Worm (Caenorhabditis elegans): ENCODE measurements around the gene F52H2.1.

F52H2.1 gene

ce11 chrX:2583135-2583683 is 10.3 kb downstream of the F52H2.1 start:
- TF ChIP-seq ceh-48 (tag; optimal IDR thresholded peaks at IDR 0.05) (no peak), nhr-232 (tag; optimal IDR thresholded peaks at IDR 0.05) (no peak), fax-1 (tag; optimal IDR thresholded peaks at IDR 0.05) (no peak), hlh-30 (tag; optimal IDR thresholded peaks at IDR 0.05; ENCODE audit: insufficient read depth) (peak; percentile 63), ets-4 (tag; optimal IDR thresholded peaks at IDR 0.05) (no peak), ceh-31 (tag; optimal IDR thresholded peaks at IDR 0.05) (peak; percentile 15), tbx-2 (tag; optimal IDR thresholded peaks at IDR 0.05) (peak; percentile 16)

- TF ChIP-seq dve-1 (tag; optimal IDR thresholded peaks at IDR 0.05) (no peak), ceh-31 (tag; optimal IDR thresholded peaks at IDR 0.05) (no peak), unc-86 (tag; optimal IDR thresholded peaks at IDR 0.05) (no peak), ceh-48 (tag; optimal IDR thresholded peaks at IDR 0.05) (no peak), hlh-30 (tag; optimal IDR thresholded peaks at IDR 0.05; ENCODE audit: insufficient read depth) (no peak), rnt-1 (tag; optimal IDR thresholded peaks at IDR 0.05) (no peak), Y22D7AL.16 (tag; optimal IDR thresholded peaks at IDR 0.05) (no peak), sox-2 (GFP tag; IDR thresholded peaks at IDR 0.05) (no peak), gmeb-2 (tag; optimal IDR thresholded peaks at IDR 0.05) (no peak), ceh-30 (tag; optimal IDR thresholded peaks at IDR 0.05) (no peak), pat-9 (tag; optimal IDR thresholded peaks at IDR 0.05) (no peak), elt-4 (tag; optimal IDR thresholded peaks at IDR 0.05) (no peak), nhr-232 (tag; optimal IDR thresholded peaks at IDR 0.05) (no peak), unc-3 (GFP tag; conservative IDR thresholded peaks at IDR 0.05) (no peak), unc-3 (tag; optimal IDR thresholded peaks at IDR 0.05) (no peak), ceh-18 (tag; optimal IDR thresholded peaks at IDR 0.05) (no peak), C08G9.2 (tag; optimal IDR thresholded peaks at IDR 0.05) (no peak), odd-2 (tag; optimal IDR thresholded peaks at IDR 0.05) (no peak), hlh-13 (GFP tag; optimal IDR thresholded peaks at IDR 0.05) (no peak), ref-2 (tag; optimal IDR thresholded peaks at IDR 0.05) (no peak), hlh-8 (tag; optimal IDR thresholded peaks at IDR 0.05) (no peak)
These were observed 12.8 kb downstream of the F52H2.1 start, which contains the start of gene H01M10.2 for ce11 chrX:2585655-2586054. H01M10.2 (minus strand) TSS chrX:2585755.

DNA sequence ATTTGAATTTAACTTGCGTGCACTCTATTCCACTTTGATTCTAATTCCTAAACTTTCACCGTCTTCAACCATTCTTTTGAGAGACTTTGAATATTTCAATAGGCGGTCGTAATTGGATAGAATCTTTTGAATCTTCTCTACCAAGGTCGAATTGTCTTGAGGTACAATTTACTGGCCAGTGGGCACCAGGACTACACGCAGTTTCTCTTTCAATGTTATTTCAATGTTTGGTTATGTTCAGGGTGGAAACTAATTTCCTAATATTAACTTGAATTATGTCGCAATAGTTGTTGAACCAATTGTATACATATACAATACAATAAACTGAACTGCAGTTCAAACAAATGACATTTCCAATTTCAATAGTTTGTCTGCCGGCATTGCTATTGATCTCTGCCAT is 15.1 kb downstream of the F52H2.1 start:
- TF ChIP-seq che-1 (tag; optimal IDR thresholded peaks at IDR 0.05) (no peak), sox-2 (GFP tag; IDR thresholded peaks at IDR 0.05) (no peak), hlh-13 (GFP tag; optimal IDR thresholded peaks at IDR 0.05) (no peak), pha-4 (tag; optimal IDR thresholded peaks at IDR 0.05) (no peak), unc-42 (tag; optimal IDR thresholded peaks at IDR 0.05) (no peak), hlh-30 (tag; optimal IDR thresholded peaks at IDR 0.05; ENCODE audit: insufficient read depth) (no peak), nhr-232 (tag; optimal IDR thresholded peaks at IDR 0.05) (no peak), mec-3 (tag; optimal IDR thresholded peaks at IDR 0.05; ENCODE audit: borderline replicate concordance) (no peak), pqm-1 (tag; optimal IDR thresholded peaks at IDR 0.05) (no peak), madf-2 (tag; optimal IDR thresholded peaks at IDR 0.05) (no peak)

DNA sequence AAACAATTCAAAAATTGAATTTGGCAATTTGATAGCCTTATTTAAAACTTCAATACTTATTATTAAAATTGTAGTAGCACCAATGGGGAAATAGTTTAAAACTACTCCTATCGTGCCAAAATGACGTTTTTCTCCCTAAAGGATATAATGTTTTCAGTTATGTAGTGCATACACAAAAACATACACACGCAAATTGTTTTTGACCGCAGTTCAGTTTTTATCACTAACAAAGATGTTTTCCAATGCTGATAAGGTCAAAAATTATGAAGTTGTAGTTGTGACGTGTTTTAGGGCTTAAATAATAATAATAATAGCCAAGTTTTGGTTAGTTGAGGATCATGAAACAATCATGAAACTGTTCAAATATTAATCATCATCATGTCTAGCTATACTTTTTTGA is 17.1 kb downstream of the F52H2.1 start:
- TF ChIP-seq K09A11.1 (tag; optimal IDR thresholded peaks at IDR 0.05; ENCODE audit: insufficient read depth) (no peak), unc-42 (tag; optimal IDR thresholded peaks at IDR 0.05) (no peak), lin-11 (tag; optimal IDR thresholded peaks at IDR 0.05) (no peak), unc-3 (GFP tag; conservative IDR thresholded peaks at IDR 0.05) (no peak), unc-3 (tag; optimal IDR thresholded peaks at IDR 0.05) (no peak), tbx-7 (tag; optimal IDR thresholded peaks at IDR 0.05) (no peak), ztf-16 (tag; optimal IDR thresholded peaks at IDR 0.05) (no peak), fkh-6 (tag; optimal IDR thresholded peaks at IDR 0.05) (no peak), eyg-1 (tag; optimal IDR thresholded peaks at IDR 0.05) (no peak), K02D7.2 (tag; optimal IDR thresholded peaks at IDR 0.05) (no peak), ref-2 (tag; optimal IDR thresholded peaks at IDR 0.05) (no peak), pros-1 (tag; optimal IDR thresholded peaks at IDR 0.05) (no peak), elt-4 (tag; optimal IDR thresholded peaks at IDR 0.05) (no peak)
